Worm (Caenorhabditis elegans) whole organism, young adult: ENCODE measurements around the gene F18A1.7.

Experiments used
- B0019.2 ChIP-seq: fragments of 200-800 bp; sonication (Bioruptor generic); conservative IDR thresholded peaks from 2 replicates; pipeline ENCODE4 v1.3.6; 2022; ENCODE audit warnings: missing genetic modification reagents, missing genetic modification characterization, missing compliant biosample characterization
- C06A6.2 ChIP-seq: fragments of 200-800 bp; sonication (Bioruptor generic); conservative IDR thresholded peaks from 2 replicates; pipeline ENCODE4 v1.3.6; 2022; ENCODE audit warnings: missing genetic modification characterization, missing compliant biosample characterization
- F10E7.11 ChIP-seq: sonication (generic microtip); optimal IDR thresholded peaks from 2 replicates; lab custom pipeline; 2017; ENCODE audit warnings: mild to moderate bottlenecking, missing genetic modification characterization, moderate library complexity, missing compliant biosample characterization
- F33H1.4 ChIP-seq: fragments of 200-800 bp; sonication (Bioruptor generic); IDR thresholded peaks from 2 replicates; pipeline ENCODE4 v1.3.6; 2022; ENCODE audit warnings: missing genetic modification reagents, missing genetic modification characterization, missing compliant biosample characterization
- F39B2.1 ChIP-seq: fragments of 200-800 bp; sonication (Bioruptor generic); IDR thresholded peaks from 2 replicates; pipeline ENCODE4 v1.3.6; 2022; ENCODE audit warnings: missing genetic modification reagents, missing genetic modification characterization, missing compliant biosample characterization
- F52B5.7 ChIP-seq: sonication (generic microtip); optimal IDR thresholded peaks from 2 replicates; lab custom pipeline; 2016; ENCODE audit warnings: mild to moderate bottlenecking, missing genetic modification characterization, missing compliant biosample characterization
- K11D2.4 ChIP-seq: fragments of 200-800 bp; sonication (Bioruptor generic); IDR thresholded peaks from 2 replicates; pipeline ENCODE4 v1.3.6; 2022; ENCODE audit warnings: missing genetic modification reagents, missing genetic modification characterization, missing compliant biosample characterization
- K12H6.12 ChIP-seq: fragments of 200-800 bp; sonication (Bioruptor generic); optimal IDR thresholded peaks from 2 replicates; lab custom pipeline; 2018; ENCODE audit warnings: mild to moderate bottlenecking, missing genetic modification characterization, missing compliant biosample characterization
- T26A5.8 ChIP-seq: sonication (generic microtip); optimal IDR thresholded peaks from 2 replicates; lab custom pipeline; 2016; ENCODE audit warnings: missing genetic modification characterization, missing compliant biosample characterization
- Y53G8AR.9 ChIP-seq: fragments of 200-800 bp; sonication (Bioruptor generic); conservative IDR thresholded peaks from 2 replicates; pipeline ENCODE4 v1.3.6; 2022; ENCODE audit warnings: missing genetic modification reagents, missing genetic modification characterization, missing compliant biosample characterization
- Y95B8A.8 ChIP-seq: fragments of 200-800 bp; sonication (Bioruptor generic); IDR thresholded peaks from 2 replicates; pipeline ENCODE4 v1.3.6; 2022; ENCODE audit warnings: missing genetic modification reagents, missing genetic modification characterization, missing compliant biosample characterization
- ama-1 ChIP-seq, 3 experiments: fragments of 150-350 bp in 1 of 3; sonication (generic microtip) in 2 of 3; optimal IDR thresholded peaks; 2 replicates each; lab custom pipeline; 2014 to 2018; ENCODE audit warnings: missing biosample characterization in 2 of 3, missing genetic modification characterization in 2 of 3, missing genetic modification reagents in 2 of 3
- aptf-2 ChIP-seq: fragments of 200-800 bp; sonication (Bioruptor generic); conservative IDR thresholded peaks from 2 replicates; pipeline ENCODE4 v1.3.6; 2022; ENCODE audit warnings: missing genetic modification reagents, missing genetic modification characterization, missing compliant biosample characterization
- aptf-3 ChIP-seq: fragments of 200-800 bp; sonication (Bioruptor generic); IDR thresholded peaks from 2 replicates; pipeline ENCODE4 v1.3.6; 2022; ENCODE audit warnings: missing genetic modification characterization, missing compliant biosample characterization
- athp-1 ChIP-seq: sonication (generic microtip); optimal IDR thresholded peaks from 2 replicates; lab custom pipeline; 2017; ENCODE audit warnings: mild to moderate bottlenecking, missing genetic modification characterization, missing compliant biosample characterization
- attf-6 ChIP-seq: fragments of 200-800 bp; sonication (Bioruptor generic); IDR thresholded peaks from 2 replicates; pipeline ENCODE4 v1.3.6; 2022; ENCODE audit warnings: missing genetic modification reagents, missing genetic modification characterization, missing compliant biosample characterization
- cebp-1 ChIP-seq, 2 experiments: fragments of 200-800 bp in 1 of 2; sonication (Bioruptor generic) in 1 of 2; sonication (generic microtip) in 1 of 2; IDR thresholded peaks in 1 of 2; optimal IDR thresholded peaks in 1 of 2; 2 replicates each; pipeline versions ENCODE4 v1.3.6 to Lab custom; 2017 to 2022; ENCODE audit warnings: missing compliant biosample characterization in 2 of 2, missing genetic modification characterization in 2 of 2, mild to moderate bottlenecking in 1 of 2, missing genetic modification reagents in 1 of 2, moderate library complexity in 1 of 2
- cebp-2 ChIP-seq: fragments of 200-800 bp; sonication (Bioruptor generic); IDR thresholded peaks from 2 replicates; pipeline ENCODE4 v1.3.6; 2022; ENCODE audit warnings: missing genetic modification characterization, missing compliant biosample characterization
- ceh-58 ChIP-seq: fragments of 200-800 bp; sonication (Bioruptor generic); IDR thresholded peaks from 2 replicates; pipeline ENCODE4 v1.3.6; 2022; ENCODE audit warnings: missing genetic modification characterization, missing compliant biosample characterization
- ceh-91 ChIP-seq: fragments of 200-800 bp; sonication (Bioruptor generic); IDR thresholded peaks from 2 replicates; pipeline ENCODE4 v1.3.6; 2022; ENCODE audit warnings: missing genetic modification reagents, missing genetic modification characterization, missing compliant biosample characterization
- dox-1 ChIP-seq: fragments of 200-800 bp; sonication (Bioruptor generic); IDR thresholded peaks from 2 replicates; pipeline ENCODE4 v1.3.6; 2022; ENCODE audit warnings: missing genetic modification reagents, missing genetic modification characterization, missing compliant biosample characterization
- dpff-1 ChIP-seq: sonication (generic microtip); optimal IDR thresholded peaks from 2 replicates; lab custom pipeline; 2017; ENCODE audit warnings: mild to moderate bottlenecking, missing genetic modification characterization, missing compliant biosample characterization
- dpl-1 ChIP-seq: fragments of 150-350 bp; optimal IDR thresholded peaks from 2 replicates; lab custom pipeline; 2014; ENCODE audit warnings: missing biosample characterization, missing genetic modification reagents, missing genetic modification characterization
- fkh-3 ChIP-seq: sonication (generic microtip); optimal IDR thresholded peaks from 2 replicates; lab custom pipeline; 2016; ENCODE audit warnings: mild to moderate bottlenecking, missing genetic modification characterization, missing compliant biosample characterization
- hlh-12 ChIP-seq: sonication (generic microtip); optimal IDR thresholded peaks from 2 replicates; lab custom pipeline; 2016; ENCODE audit warnings: missing genetic modification characterization, missing compliant biosample characterization
- hlh-26 ChIP-seq: fragments of 200-800 bp; sonication (Bioruptor generic); conservative IDR thresholded peaks from 2 replicates; pipeline ENCODE4 v1.3.6; 2022; ENCODE audit warnings: missing genetic modification reagents, missing genetic modification characterization, missing compliant biosample characterization
- hmg-1.2 ChIP-seq: fragments of 200-800 bp; sonication (Bioruptor generic); IDR thresholded peaks from 2 replicates; pipeline ENCODE4 v1.3.6; 2022; ENCODE audit warnings: missing genetic modification reagents, missing genetic modification characterization, missing compliant biosample characterization
- hmg-20 ChIP-seq: fragments of 200-800 bp; sonication (Bioruptor generic); IDR thresholded peaks from 2 replicates; pipeline ENCODE4 v1.3.6; 2022; ENCODE audit warnings: missing genetic modification reagents, missing genetic modification characterization, missing compliant biosample characterization
- lin-54 ChIP-seq: fragments of 200-800 bp; sonication (Bioruptor generic); optimal IDR thresholded peaks from 2 replicates; lab custom pipeline; 2018; ENCODE audit warnings: mild to moderate bottlenecking, missing genetic modification characterization, missing compliant biosample characterization
- lsl-1 ChIP-seq: fragments of 200-800 bp; sonication (Bioruptor generic); optimal IDR thresholded peaks from 2 replicates; lab custom pipeline; 2018; ENCODE audit warnings: mild to moderate bottlenecking, missing genetic modification characterization, moderate library complexity, missing compliant biosample characterization
- lsy-27 ChIP-seq: sonication (generic microtip); optimal IDR thresholded peaks from 2 replicates; lab custom pipeline; 2017; ENCODE audit warnings: missing genetic modification characterization, mild to moderate bottlenecking, missing compliant biosample characterization, antibody characterized with exemption, missing genotype, borderline replicate concordance; ENCODE audit not compliant: insufficient read depth
- madf-10 ChIP-seq: sonication (generic microtip); optimal IDR thresholded peaks from 2 replicates; lab custom pipeline; 2016; ENCODE audit warnings: mild to moderate bottlenecking, missing genetic modification characterization, missing compliant biosample characterization
- madf-8 ChIP-seq: fragments of 200-800 bp; sonication (Bioruptor generic); conservative IDR thresholded peaks from 2 replicates; pipeline ENCODE4 v1.3.6; 2022; ENCODE audit warnings: missing genetic modification reagents, missing genetic modification characterization, missing compliant biosample characterization
- nfyb-1 ChIP-seq: fragments of 200-800 bp; sonication (Bioruptor generic); IDR thresholded peaks from 2 replicates; pipeline ENCODE4 v1.3.6; 2022; ENCODE audit warnings: missing genetic modification reagents, missing genetic modification characterization, missing compliant biosample characterization
- nhr-90 ChIP-seq: sonication (generic microtip); optimal IDR thresholded peaks from 2 replicates; lab custom pipeline; 2016; ENCODE audit warnings: missing genotype, mild to moderate bottlenecking, missing genetic modification characterization, missing compliant biosample characterization
- rpc-1 ChIP-seq, 2 experiments: fragments of 150-350 bp in 1 of 2; sonication (generic microtip) in 1 of 2; optimal IDR thresholded peaks; 2 replicates each; lab custom pipeline; 2014 to 2018; ENCODE audit warnings: missing biosample characterization in 1 of 2, missing genetic modification characterization in 1 of 2, missing genetic modification reagents in 1 of 2, missing genotype in 1 of 2
- snpc-1.1 ChIP-seq: sonication (generic microtip); optimal IDR thresholded peaks from 2 replicates; lab custom pipeline; 2017; ENCODE audit warnings: missing genetic modification characterization, mild to moderate bottlenecking, missing compliant biosample characterization, antibody characterized with exemption, moderate library complexity, missing genotype, missing genetic modification reagents; ENCODE audit not compliant: insufficient read depth
- snpc-3.4 ChIP-seq: sonication (generic microtip); optimal IDR thresholded peaks from 2 replicates; lab custom pipeline; 2017; ENCODE audit warnings: missing genetic modification characterization, mild to moderate bottlenecking, missing compliant biosample characterization, antibody characterized with exemption, moderate library complexity, missing genotype, missing genetic modification reagents
- snpc-4 ChIP-seq, 5 experiments: fragments of 150-350 bp in 1 of 5; sonication (generic microtip) in 4 of 5; optimal IDR thresholded peaks; 2 replicates each; lab custom pipeline; 2014 to 2018; ENCODE audit warnings: missing genetic modification characterization in 5 of 5, missing biosample characterization in 3 of 5, antibody characterized with exemption in 2 of 5, mild to moderate bottlenecking in 2 of 5, missing compliant biosample characterization in 2 of 5, missing genotype in 2 of 5, moderate library complexity in 2 of 5, missing genetic modification reagents in 1 of 5
- tbx-9 ChIP-seq: sonication (generic microtip); optimal IDR thresholded peaks from 2 replicates; lab custom pipeline; 2016; ENCODE audit warnings: borderline replicate concordance, missing genetic modification characterization, inconsistent platforms, missing compliant biosample characterization
- unc-130 ChIP-seq: sonication (generic microtip); optimal IDR thresholded peaks from 2 replicates; lab custom pipeline; 2016; ENCODE audit warnings: missing genetic modification reagents, missing genetic modification characterization, missing compliant biosample characterization
- zfh-2 ChIP-seq: fragments of 200-800 bp; sonication (Bioruptor generic); conservative IDR thresholded peaks from 2 replicates; pipeline ENCODE4 v1.3.6; 2022; ENCODE audit warnings: missing genetic modification reagents, missing genetic modification characterization, missing compliant biosample characterization
- ztf-18 ChIP-seq: sonication (generic microtip); optimal IDR thresholded peaks from 2 replicates; lab custom pipeline; 2016; ENCODE audit warnings: missing genotype, mild to moderate bottlenecking, missing genetic modification characterization, missing compliant biosample characterization
- ztf-22 ChIP-seq: fragments of 200-800 bp; sonication (Bioruptor generic); optimal IDR thresholded peaks from 2 replicates; lab custom pipeline; 2018; ENCODE audit warnings: mild to moderate bottlenecking, missing genetic modification characterization, moderate library complexity, missing compliant biosample characterization

Gene F18A1.7

ce11 chrII:7663704-7664660, at the start of gene F18A1.7, which contains the start of gene rpa-1:
Gene F18A1.7, minus strand, starts transcription at chrII:7663754.
Gene rpa-1, plus strand, starts transcription at chrII:7664582.
- TF ChIP-seq rpc-1 (optimal IDR thresholded peaks at IDR 0.05; lab: Kevin White, UChicago) (no peak), rpc-1 (tag; optimal IDR thresholded peaks at IDR 0.05; lab: Kevin White, UChicago) (no peak), nfyb-1 (GFP tag; lab: Robert Waterston, UW) (no peak), Y53G8AR.9 (GFP tag; lab: Robert Waterston, UW) (peak; percentile 67), ceh-91 (GFP tag; lab: Robert Waterston, UW) (peak; percentile 96), B0019.2 (GFP tag; lab: Robert Waterston, UW) (peak; percentile 58), K11D2.4 (GFP tag; lab: Robert Waterston, UW) (no peak), snpc-4 (GFP tag; optimal IDR thresholded peaks at IDR 0.05; lab: Kevin White, UChicago) (peak; percentile 5), snpc-4 (tag; optimal IDR thresholded peaks at IDR 0.05; lab: Kevin White, UChicago) (peak in 1 of 4 experiments; percentile 41), aptf-2 (GFP tag; lab: Robert Waterston, UW) (no peak), fkh-3 (tag; lab: Kevin White, UChicago) (no peak), aptf-3 (GFP tag; lab: Robert Waterston, UW) (no peak), ceh-58 (GFP tag; lab: Robert Waterston, UW) (no peak), ztf-22 (GFP tag; lab: Kevin White, UChicago) (no peak), C06A6.2 (no peak), ztf-18 (tag; lab: Kevin White, UChicago) (no peak), dpl-1 (GFP tag; lab: Kevin White, UChicago) (peak; percentile 91), madf-8 (GFP tag; lab: Robert Waterston, UW) (peak; percentile 94), hmg-20 (no peak), F10E7.11 (no peak), snpc-3.4 (peak; percentile 79), madf-10 (no peak), F52B5.7 (no peak), K12H6.12 (no peak), athp-1 (tag; lab: Kevin White, UChicago) (peak; percentile 16), hmg-1.2 (peak; percentile 57; the same call in 1 of the 2 replicates), dpff-1 (tag; lab: Kevin White, UChicago) (no peak), T26A5.8 (tag; lab: Kevin White, UChicago) (no peak), snpc-1.1 (no peak), nhr-90 (no peak), zfh-2 (GFP tag; lab: Robert Waterston, UW) (no peak), lsy-27 (no peak), lsl-1 (peak; percentile 98), unc-130 (GFP tag; lab: Kevin White, UChicago) (peak; percentile 87), dox-1 (GFP tag; lab: Robert Waterston, UW) (peak; percentile 81), hlh-12 (tag; lab: Kevin White, UChicago) (no peak), cebp-1 (GFP tag; IDR thresholded peaks at IDR 0.05; lab: Robert Waterston, UW) (no peak), cebp-1 (tag; optimal IDR thresholded peaks at IDR 0.05; lab: Kevin White, UChicago) (no peak), lin-54 (GFP tag; lab: Kevin White, UChicago) (peak; percentile 85), F39B2.1 (no peak), hlh-26 (GFP tag; lab: Robert Waterston, UW) (no peak), cebp-2 (no peak), tbx-9 (no peak), ama-1 (optimal IDR thresholded peaks at IDR 0.05; lab: Kevin White, UChicago) (no peak), ama-1 (GFP tag; optimal IDR thresholded peaks at IDR 0.05; lab: Kevin White, UChicago) (no peak), Y95B8A.8 (GFP tag; lab: Robert Waterston, UW) (0 out of 2 replicates have a peak, but pooled peaks have one; percentile 66), F33H1.4 (GFP tag; lab: Robert Waterston, UW) (peak; percentile 97), attf-6 (GFP tag; lab: Robert Waterston, UW) (peak; percentile 60; the same call in 1 of the 2 replicates)
